Worm (Caenorhabditis elegans): Measurements from ENCODE around the gene K03B4.1.
A peak's percentile ranks its signal among the peaks of the same experiment; 100 is the strongest.

The K03B4.1 gene

DNA sequence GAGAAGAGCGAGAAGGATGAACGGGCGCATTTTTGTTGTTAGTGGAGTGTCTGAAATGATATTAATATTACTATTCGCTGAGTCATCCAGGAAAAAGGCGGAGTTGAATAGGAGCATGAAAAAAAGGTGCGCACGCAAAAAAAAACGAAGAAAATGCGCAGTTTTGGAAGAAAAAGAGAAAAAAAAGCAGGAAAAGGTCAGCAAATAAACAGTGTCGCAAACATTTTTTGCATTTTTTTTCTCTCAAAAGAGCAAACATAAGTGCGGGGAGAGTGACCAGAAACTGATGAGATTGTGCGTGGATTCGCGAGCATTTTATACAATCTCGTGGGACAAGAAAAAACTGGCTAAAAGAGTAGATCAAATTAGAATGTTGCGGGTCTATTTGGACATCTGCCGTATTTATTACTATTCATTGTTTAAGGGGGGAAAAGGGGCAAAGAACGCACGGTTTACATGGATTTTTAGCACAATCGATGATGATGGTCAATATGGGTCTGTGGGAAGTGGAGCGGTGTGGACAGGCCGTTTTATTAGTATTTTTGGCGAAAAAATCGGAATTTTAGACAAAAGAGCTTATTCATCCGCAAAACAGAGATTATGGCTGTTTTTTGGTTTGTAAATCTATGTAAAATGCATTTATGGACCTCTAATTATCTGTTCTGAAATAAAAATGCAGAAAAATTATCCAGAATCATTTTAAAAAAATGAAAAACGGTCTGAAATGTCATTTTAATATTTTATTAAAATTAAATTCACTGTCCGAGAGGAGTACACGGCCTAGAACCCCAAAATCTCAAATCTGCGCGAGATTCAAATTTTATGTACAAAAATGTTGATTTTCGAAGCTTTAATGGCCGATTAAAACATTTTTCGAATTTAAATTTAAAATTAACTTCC lies 3.5 kb downstream of the K03B4.1 start, which contains the start of gene cpg-8:
Gene cpg-8 (minus strand): TSS at position 51 of the 900 bp plus-strand sequence.
- TF ChIP-seq snpc-4 (GFP tag; optimal IDR thresholded peaks at IDR 0.05) (no peak), snpc-4 (tag; optimal IDR thresholded peaks at IDR 0.05) (no peak), ets-4 (GFP tag; optimal IDR thresholded peaks at IDR 0.05) (no peak), madf-8 (GFP tag; conservative IDR thresholded peaks at IDR 0.05) (peak; percentile 53), tlf-1 (GFP tag; optimal IDR thresholded peaks at IDR 0.05) (no peak), F39B2.1 (GFP tag; IDR thresholded peaks at IDR 0.05) (no peak), nfya-2 (GFP tag; IDR thresholded peaks at IDR 0.05) (no peak), B0019.2 (GFP tag; conservative IDR thresholded peaks at IDR 0.05) (no peak), F22D6.2 (tag; optimal IDR thresholded peaks at IDR 0.05) (no peak), madf-6 (GFP tag; IDR thresholded peaks at IDR 0.05) (peak; percentile 76), F23B12.7 (tag; optimal IDR thresholded peaks at IDR 0.05; ENCODE audit: insufficient read depth) (no peak), ztf-25 (GFP tag; IDR thresholded peaks at IDR 0.05) (no peak), Y95B8A.8 (GFP tag; IDR thresholded peaks at IDR 0.05) (no peak), die-1 (tag; optimal IDR thresholded peaks at IDR 0.05) (no peak), madf-3 (GFP tag; IDR thresholded peaks at IDR 0.05) (no peak), pbrm-1 (GFP tag; IDR thresholded peaks at IDR 0.05) (no peak), lin-40 (tag; optimal IDR thresholded peaks at IDR 0.05) (no peak), snpc-1.1 (tag; optimal IDR thresholded peaks at IDR 0.05; ENCODE audit: insufficient read depth) (no peak), T26A5.8 (tag; optimal IDR thresholded peaks at IDR 0.05) (no peak), ekl-4 (GFP tag; IDR thresholded peaks at IDR 0.05) (no peak), C06A6.2 (GFP tag; conservative IDR thresholded peaks at IDR 0.05) (no peak), nfyb-1 (GFP tag; IDR thresholded peaks at IDR 0.05) (no peak), T07F8.4 (tag; optimal IDR thresholded peaks at IDR 0.05) (no peak), F33H1.4 (GFP tag; IDR thresholded peaks at IDR 0.05) (no peak), unc-130 (GFP tag; optimal IDR thresholded peaks at IDR 0.05) (no peak), gei-17 (GFP tag; optimal IDR thresholded peaks at IDR 0.05) (no peak), lin-35 (GFP tag; optimal IDR thresholded peaks at IDR 0.05) (no peak), aptf-2 (GFP tag; conservative IDR thresholded peaks at IDR 0.05) (peak; percentile 52; the same call in 1 of the 2 replicates), fkh-3 (tag; optimal IDR thresholded peaks at IDR 0.05) (no peak), sdz-38 (tag; optimal IDR thresholded peaks at IDR 0.05) (no peak), ceh-27 (GFP tag; optimal IDR thresholded peaks at IDR 0.05) (no peak), let-607 (tag; optimal IDR thresholded peaks at IDR 0.05) (no peak), K11D2.4 (GFP tag; IDR thresholded peaks at IDR 0.05) (no peak), ztf-3 (GFP tag; optimal IDR thresholded peaks at IDR 0.05) (no peak), ztf-22 (GFP tag; optimal IDR thresholded peaks at IDR 0.05) (no peak), aptf-3 (GFP tag; IDR thresholded peaks at IDR 0.05) (no peak), K12H6.12 (tag; optimal IDR thresholded peaks at IDR 0.05) (no peak), rcor-1 (GFP tag; IDR thresholded peaks at IDR 0.05) (no peak), lin-54 (GFP tag; optimal IDR thresholded peaks at IDR 0.05) (peak; percentile 17), ZK185.1 (tag; optimal IDR thresholded peaks at IDR 0.05; ENCODE audit: poor library complexity, severe bottlenecking) (no peak), ccch-3 (GFP tag; optimal IDR thresholded peaks at IDR 0.05) (no peak), Y53G8AR.9 (GFP tag; conservative IDR thresholded peaks at IDR 0.05) (no peak), lag-1 (GFP tag; IDR thresholded peaks at IDR 0.05) (no peak), B0336.3 (GFP tag; IDR thresholded peaks at IDR 0.05) (peak; percentile 15; the same call in 1 of the 2 replicates), ceh-40 (GFP tag; IDR thresholded peaks at IDR 0.05) (no peak), attf-5 (GFP tag; optimal IDR thresholded peaks at IDR 0.05) (no peak), snpc-1.3 (tag; optimal IDR thresholded peaks at IDR 0.05; ENCODE audit: insufficient read depth) (no peak)
